Fruit fly (Drosophila melanogaster) whole organism, wandering third instar larva: ENCODE results near the gene CG34367.

Source experiments
- Abd-B ChIP-seq: fragments of >200 bp; optimal IDR thresholded peaks from 2 replicates; lab custom pipeline; 2017; ENCODE audit warnings: missing biosample characterization, missing genetic modification characterization
- CG32264 ChIP-seq: fragments of 200-800 bp; sonication (Bioruptor generic); optimal IDR thresholded peaks from 2 replicates; lab custom pipeline; 2016; ENCODE audit warnings: missing biosample characterization, missing genetic modification characterization
- CG9705 ChIP-seq: fragments of 200-800 bp; sonication (Bioruptor generic); optimal IDR thresholded peaks from 2 replicates; lab custom pipeline; 2018; ENCODE audit warnings: missing biosample characterization, mild to moderate bottlenecking, missing genetic modification characterization
- HLH106 ChIP-seq: fragments of 200-800 bp; optimal IDR thresholded peaks from 3 replicates; lab custom pipeline; 2019; ENCODE audit warnings: missing biosample characterization, mild to moderate bottlenecking, missing genetic modification characterization, moderate library complexity
- Hnf4 ChIP-seq: fragments of 200-800 bp; sonication (Bioruptor generic); optimal IDR thresholded peaks from 2 replicates; lab custom pipeline; 2016; ENCODE audit warnings: missing biosample characterization, mild to moderate bottlenecking, missing genetic modification characterization
- Hr78 ChIP-seq: fragments of >200 bp; optimal IDR thresholded peaks from 2 replicates; lab custom pipeline; 2017; ENCODE audit warnings: missing biosample characterization, missing genetic modification characterization
- Hr83 ChIP-seq: fragments of 200-300 bp; sonication (Bioruptor generic); optimal IDR thresholded peaks from 2 replicates; lab custom pipeline; 2016; ENCODE audit warnings: missing biosample characterization, mild to moderate bottlenecking, missing genetic modification characterization, moderate library complexity; ENCODE audit not compliant: poor library complexity, severe bottlenecking
- Jra ChIP-seq: sonication (Bioruptor generic); optimal IDR thresholded peaks from 2 replicates; lab custom pipeline; 2016; ENCODE audit warnings: missing biosample characterization, missing genetic modification characterization
- Myc ChIP-seq: fragments of >200 bp; optimal IDR thresholded peaks from 2 replicates; lab custom pipeline; 2017
- N ChIP-seq: fragments of >200 bp; optimal IDR thresholded peaks from 2 replicates; lab custom pipeline; 2018; ENCODE audit warnings: missing biosample characterization, missing external identifiers, missing genetic modification characterization
- Rel ChIP-seq, 2 experiments: fragments of 200-800 bp; sonication (Bioruptor generic) in 1 of 2; optimal IDR thresholded peaks; 2 replicates in 1 of 2; 3 replicates in 1 of 2; lab custom pipeline; 2016 to 2019; ENCODE audit warnings: mild to moderate bottlenecking in 2 of 2, missing biosample characterization in 2 of 2, missing genetic modification characterization in 2 of 2, moderate library complexity in 1 of 2
- Sp1 ChIP-seq: fragments of 200-800 bp; sonication (Bioruptor generic); optimal IDR thresholded peaks from 3 replicates; lab custom pipeline; 2019; ENCODE audit warnings: missing biosample characterization, mild to moderate bottlenecking, missing genetic modification characterization, moderate library complexity
- brk ChIP-seq: fragments of 200-800 bp; sonication (Bioruptor generic); optimal IDR thresholded peaks from 2 replicates; lab custom pipeline; 2016; ENCODE audit warnings: missing biosample characterization, mild to moderate bottlenecking, missing genetic modification characterization
- dl ChIP-seq, 2 experiments: fragments of 175-275, 200-275 bp in 1 of 2; fragments of 200-275 bp in 1 of 2; sonication (Bioruptor generic); optimal IDR thresholded peaks; lab custom pipeline; 2018; ENCODE audit warnings: mild to moderate bottlenecking in 2 of 2, missing biosample characterization in 2 of 2, missing genetic modification characterization in 2 of 2, moderate library complexity in 2 of 2; ENCODE audit not compliant: partially characterized antibody in 2 of 2, insufficient read depth in 1 of 2
- dmrt93B ChIP-seq: fragments of 200-800 bp; sonication (Bioruptor generic); optimal IDR thresholded peaks from 2 replicates; lab custom pipeline; 2018; ENCODE audit warnings: missing biosample characterization, mild to moderate bottlenecking, missing genetic modification characterization
- dsf ChIP-seq: sonication (Bioruptor generic); optimal IDR thresholded peaks from 2 replicates; lab custom pipeline; 2016; ENCODE audit warnings: missing biosample characterization, missing genetic modification characterization, borderline replicate concordance
- ey ChIP-seq: fragments of 200-800 bp; sonication (Bioruptor generic); optimal IDR thresholded peaks from 2 replicates; lab custom pipeline; 2016; ENCODE audit warnings: missing biosample characterization, missing genetic modification characterization
- foxo ChIP-seq, 2 experiments: fragments of 200-800 bp; sonication (Bioruptor generic); optimal IDR thresholded peaks; 2 replicates in 1 of 2; 3 replicates in 1 of 2; lab custom pipeline; 2016 to 2017; ENCODE audit warnings: missing biosample characterization in 2 of 2, missing genetic modification characterization in 2 of 2
- fru ChIP-seq: fragments of 200-800 bp; sonication (Bioruptor generic); optimal IDR thresholded peaks from 3 replicates; lab custom pipeline; 2016; ENCODE audit warnings: missing biosample characterization, mild to moderate bottlenecking, missing genetic modification characterization
- h ChIP-seq: fragments of 200-800 bp; sonication (Bioruptor generic); optimal IDR thresholded peaks from 3 replicates; lab custom pipeline; 2016; ENCODE audit warnings: missing biosample characterization, mild to moderate bottlenecking, missing genetic modification characterization
- jim ChIP-seq: fragments of 175-275, 200-325 bp; sonication (Bioruptor generic); optimal IDR thresholded peaks from 2 replicates; lab custom pipeline; 2016; ENCODE audit warnings: missing biosample characterization, mild to moderate bottlenecking, missing genetic modification characterization
- lola ChIP-seq: fragments of >200 bp; optimal IDR thresholded peaks from 2 replicates; lab custom pipeline; 2017; ENCODE audit warnings: missing biosample characterization, missing genetic modification characterization
- psq ChIP-seq: fragments of 200-800 bp; sonication (Bioruptor generic); optimal IDR thresholded peaks from 3 replicates; lab custom pipeline; 2017; ENCODE audit warnings: missing biosample characterization, mild to moderate bottlenecking, missing genetic modification characterization, moderate library complexity
- rgr ChIP-seq: fragments of 200-800 bp; sonication (Bioruptor generic); optimal IDR thresholded peaks from 3 replicates; lab custom pipeline; 2016; ENCODE audit warnings: missing biosample characterization, mild to moderate bottlenecking, missing genetic modification characterization
- sage ChIP-seq: fragments of 200-800 bp; sonication (Bioruptor generic); optimal IDR thresholded peaks from 2 replicates; lab custom pipeline; 2016; ENCODE audit warnings: missing biosample characterization, mild to moderate bottlenecking, missing genetic modification characterization
- sv ChIP-seq: fragments of 200-800 bp; sonication (Bioruptor generic); optimal IDR thresholded peaks from 3 replicates; lab custom pipeline; 2016; ENCODE audit warnings: missing biosample characterization, missing genetic modification characterization
- tai ChIP-seq: sonication (Bioruptor generic); optimal IDR thresholded peaks from 2 replicates; lab custom pipeline; 2016; ENCODE audit warnings: missing biosample characterization, missing genetic modification characterization
- woc ChIP-seq: sonication (Bioruptor generic); optimal IDR thresholded peaks from 2 replicates; lab custom pipeline; 2016; ENCODE audit warnings: missing biosample characterization, mild to moderate bottlenecking, missing genetic modification characterization

CG34367 gene

dm6 chr2L:10395642-10396487 is 42.2 kb upstream of the CG34367 start, which contains the start of gene Mdh1 (continued):
- TF ChIP-seq foxo (GFP tag; optimal IDR thresholded peaks at IDR 0.05; lab: Kevin White, UChicago) (no peak), Hnf4 (GFP tag; lab: Kevin White, UChicago) (peak; percentile 10), jim (GFP tag; lab: Kevin White, UChicago) (no peak), dsf (GFP tag; lab: Kevin White, UChicago) (no peak), sage (peak; percentile 37)
- TF ChIP-seq, all 38 proteins: peak for 7

- TF ChIP-seq CG9705 (GFP tag; lab: Kevin White, UChicago) (no peak), jim (GFP tag; lab: Kevin White, UChicago) (no peak), tai (GFP tag; lab: Kevin White, UChicago) (peak; percentile 31), sage (no peak), foxo (GFP tag; optimal IDR thresholded peaks at IDR 0.05; lab: Kevin White, UChicago) (no peak)
These were observed 41.3 kb upstream of the CG34367 start for dm6 chr2L:10395035-10395434.

dm6 chr2L:10393467-10393866 is 39.8 kb upstream of the CG34367 start:
- no peak for TF ChIP-seq Hr83

dm6 chr2L:10387869-10388726 is 34.4 kb upstream of the CG34367 start, which contains the start of gene da:
Gene da (plus strand): TSS chr2L:10388105.
- TF ChIP-seq foxo (GFP tag; optimal IDR thresholded peaks at IDR 0.05; lab: Kevin White, UChicago) = peak in 1 of 2 experiments; percentile 24
- TF ChIP-seq lola (GFP tag; lab: Kevin White, UChicago) = peak; percentile 69
- TF ChIP-seq sv (GFP tag; lab: Kevin White, UChicago) = peak; percentile 15
- no peak for TF ChIP-seq dsf (GFP tag; lab: Kevin White, UChicago)
- TF ChIP-seq woc (GFP tag; lab: Kevin White, UChicago) = peak; percentile 64
- TF ChIP-seq sage = peak; percentile 31
- TF ChIP-seq ey (GFP tag; lab: Kevin White, UChicago) = peak; percentile 33
- peak; percentile 55 for TF ChIP-seq rgr (GFP tag; lab: Kevin White, UChicago)
- TF ChIP-seq psq (GFP tag; lab: Kevin White, UChicago) = peak; percentile 8
- TF ChIP-seq dmrt93B (GFP tag; lab: Kevin White, UChicago) = no peak
- TF ChIP-seq tai (GFP tag; lab: Kevin White, UChicago) = no peak
- peak; percentile 39 for TF ChIP-seq fru (GFP tag; lab: Kevin White, UChicago)
- no peak for TF ChIP-seq Rel (GFP tag; optimal IDR thresholded peaks at IDR 0.05; lab: Kevin White, UChicago)
- peak; percentile 39 for TF ChIP-seq Rel (tag; optimal IDR thresholded peaks at IDR 0.05; lab: Kevin White, UChicago)
- TF ChIP-seq brk (GFP tag; lab: Kevin White, UChicago) = no peak
- peak; percentile 12 for TF ChIP-seq CG9705 (GFP tag; lab: Kevin White, UChicago)
- peak; percentile 56 for TF ChIP-seq Jra (GFP tag; lab: Kevin White, UChicago)
- no peak for TF ChIP-seq dl (GFP tag; optimal IDR thresholded peaks at IDR 0.05; lab: Kevin White, UChicago; ENCODE audit: insufficient read depth in 1 of 2, partially characterized antibody in 2 of 2)
- peak; percentile 47 for TF ChIP-seq Sp1 (GFP tag; lab: Kevin White, UChicago)
- TF ChIP-seq CG32264 (GFP tag; lab: Kevin White, UChicago) = no peak
- TF ChIP-seq Myc (lab: Kevin White, UChicago) = no peak
- peak; percentile 56 for TF ChIP-seq h (GFP tag; lab: Kevin White, UChicago)
- peak; percentile 61 for TF ChIP-seq HLH106 (tag; lab: Kevin White, UChicago)
- peak; percentile 52 for TF ChIP-seq Hnf4 (GFP tag; lab: Kevin White, UChicago)
- peak; percentile 94 for TF ChIP-seq N (GFP tag; lab: Kevin White, UChicago)
- TF ChIP-seq, all 38 proteins: peak for 17

dm6 chr2L:10386824-10387223 is 33.1 kb upstream of the CG34367 start:
- TF ChIP-seq Abd-B (GFP tag; lab: Kevin White, UChicago) (no peak), ey (GFP tag; lab: Kevin White, UChicago) (no peak), Hr78 (GFP tag; lab: Kevin White, UChicago) (no peak)
- TF ChIP-seq, all 38 proteins: peak for 0
